Worm (Caenorhabditis elegans) whole organism, L4 larva: Measurements from ENCODE around the gene F27B10.1.

Experiments used
- F26F4.8 ChIP-seq: fragments of 200-800 bp; sonication (Bioruptor generic); conservative IDR thresholded peaks from 2 replicates; pipeline ENCODE4 v1.3.6; 2022; ENCODE audit warnings: missing genetic modification characterization, missing compliant biosample characterization
- F37D6.2 ChIP-seq: sonication (generic microtip); optimal IDR thresholded peaks from 2 replicates; lab custom pipeline; 2016; ENCODE audit warnings: mild to moderate bottlenecking, missing genetic modification characterization, missing compliant biosample characterization
- F44E2.7 ChIP-seq: fragments of 200-800 bp; sonication (Bioruptor generic); IDR thresholded peaks from 2 replicates; pipeline ENCODE4 v2.1.2; 2022; ENCODE audit warnings: missing genetic modification characterization, missing compliant biosample characterization
- Y48G9A.11 ChIP-seq: fragments of 200-800 bp; sonication (Bioruptor generic); IDR thresholded peaks from 2 replicates; pipeline ENCODE4 v1.3.6; 2022; ENCODE audit warnings: missing genetic modification reagents, missing genetic modification characterization, missing compliant biosample characterization
- aha-1 ChIP-seq: fragments of 150-350 bp; peaks from one replicate; lab custom pipeline; 2014; ENCODE audit warnings: missing biosample characterization, missing genetic modification characterization
- attf-4 ChIP-seq: sonication (generic microtip); optimal IDR thresholded peaks from 3 replicates; lab custom pipeline; 2017; ENCODE audit warnings: missing biosample characterization, missing genetic modification characterization
- ces-1 ChIP-seq: fragments of 150-350 bp; sonication (generic microtip); optimal IDR thresholded peaks from 4 replicates; lab custom pipeline; 2014; ENCODE audit warnings: missing biosample characterization, missing genetic modification reagents, missing genetic modification characterization
- ctbp-1 ChIP-seq: fragments of 200-800 bp; sonication (Bioruptor generic); IDR thresholded peaks from 2 replicates; pipeline ENCODE4 v1.3.6; 2022; ENCODE audit warnings: missing genetic modification reagents, missing genetic modification characterization, missing compliant biosample characterization
- daf-16 ChIP-seq, 3 experiments: sonication (generic microtip); optimal IDR thresholded peaks; 2 replicates each; lab custom pipeline; 2016 to 2017; ENCODE audit warnings: missing genetic modification characterization in 3 of 3, missing genetic modification reagents in 3 of 3, mild to moderate bottlenecking in 2 of 3, missing compliant biosample characterization in 2 of 3, missing biosample characterization in 1 of 3, moderate library complexity in 1 of 3
- dpl-1 ChIP-seq: fragments of 150-350 bp; optimal IDR thresholded peaks from 2 replicates; lab custom pipeline; 2014; ENCODE audit warnings: missing biosample characterization, missing genetic modification reagents, missing genetic modification characterization
- egl-43 ChIP-seq: fragments of 200-800 bp; sonication (Bioruptor generic); IDR thresholded peaks from 2 replicates; pipeline ENCODE4 v1.3.6; 2022; ENCODE audit warnings: missing genetic modification reagents, missing genetic modification characterization, missing compliant biosample characterization
- fkh-10 ChIP-seq: fragments of 150-350 bp; optimal IDR thresholded peaks from 2 replicates; lab custom pipeline; 2014; ENCODE audit warnings: missing biosample characterization, missing genetic modification reagents, missing genetic modification characterization
- jun-1 ChIP-seq: fragments of 150-350 bp; optimal IDR thresholded peaks from 2 replicates; lab custom pipeline; 2014; ENCODE audit warnings: missing biosample characterization, missing genetic modification reagents, missing genetic modification characterization
- lin-13 ChIP-seq: fragments of 150-350 bp; optimal IDR thresholded peaks from 2 replicates; lab custom pipeline; 2014; ENCODE audit warnings: missing biosample characterization, missing genetic modification reagents, missing genetic modification characterization
- lsy-2 ChIP-seq, 2 experiments: fragments of 150-350 bp in 1 of 2; sonication (generic microtip) in 1 of 2; optimal IDR thresholded peaks; 2 replicates each; lab custom pipeline; 2014 to 2017; ENCODE audit warnings: missing biosample characterization in 2 of 2, missing genetic modification characterization in 2 of 2
- madf-5 ChIP-seq, 2 experiments: fragments of 200-800 bp; sonication (Bioruptor generic); IDR thresholded peaks; 2 replicates each; pipeline ENCODE4 v1.3.6; 2022; ENCODE audit warnings: missing compliant biosample characterization in 2 of 2, missing genetic modification characterization in 2 of 2
- mdl-1 ChIP-seq, 2 experiments: fragments of 150-350 bp in 1 of 2; sonication (generic microtip) in 1 of 2; optimal IDR thresholded peaks; 2 replicates each; lab custom pipeline; 2014 to 2017; ENCODE audit warnings: missing biosample characterization in 2 of 2, missing genetic modification characterization in 2 of 2
- nhr-102 ChIP-seq: sonication (generic microtip); optimal IDR thresholded peaks from 2 replicates; lab custom pipeline; 2016; ENCODE audit warnings: mild to moderate bottlenecking, missing genetic modification characterization, moderate library complexity, missing compliant biosample characterization
- nhr-11 ChIP-seq: fragments of 150-350 bp; optimal IDR thresholded peaks from 2 replicates; lab custom pipeline; 2014; ENCODE audit warnings: missing biosample characterization, missing genetic modification characterization
- nhr-111 ChIP-seq: fragments of 200-800 bp; sonication (Bioruptor generic); optimal IDR thresholded peaks from 2 replicates; lab custom pipeline; 2018; ENCODE audit warnings: mild to moderate bottlenecking, missing genetic modification characterization, missing compliant biosample characterization
- nhr-237 ChIP-seq: sonication (generic microtip); optimal IDR thresholded peaks from 2 replicates; lab custom pipeline; 2017; ENCODE audit warnings: missing biosample characterization, missing genetic modification characterization
- nhr-25 ChIP-seq: sonication (generic microtip); optimal IDR thresholded peaks from 2 replicates; lab custom pipeline; 2017; ENCODE audit warnings: missing genetic modification characterization, mild to moderate bottlenecking, missing compliant biosample characterization, antibody characterized with exemption, moderate library complexity, borderline replicate concordance; ENCODE audit not compliant: insufficient read depth
- nhr-28 ChIP-seq: fragments of 150-350 bp; optimal IDR thresholded peaks from 2 replicates; lab custom pipeline; 2014; ENCODE audit warnings: missing biosample characterization, missing genetic modification characterization
- nhr-41 ChIP-seq: fragments of 200-800 bp; sonication (Bioruptor generic); IDR thresholded peaks from 2 replicates; pipeline ENCODE4 v1.3.6; 2022; ENCODE audit warnings: missing genetic modification reagents, missing genetic modification characterization, missing compliant biosample characterization
- nhr-42 ChIP-seq: fragments of 200-800 bp; sonication (Bioruptor generic); IDR thresholded peaks from 2 replicates; pipeline ENCODE4 v1.3.6; 2022; ENCODE audit warnings: missing genetic modification characterization, missing compliant biosample characterization
- nhr-76 ChIP-seq: fragments of 150-350 bp; optimal IDR thresholded peaks from 2 replicates; lab custom pipeline; 2014; ENCODE audit warnings: missing biosample characterization, missing genetic modification characterization
- pha-4 ChIP-seq, 2 experiments: fragments of 150-350 bp in 1 of 2; fragments of 200-800 bp in 1 of 2; sonication (Bioruptor generic) in 1 of 2; IDR thresholded peaks in 1 of 2; optimal IDR thresholded peaks in 1 of 2; 2 replicates each; pipeline versions ENCODE4 v1.3.6 to Lab custom; 2014 to 2022; ENCODE audit warnings: missing genetic modification characterization in 2 of 2, missing genetic modification reagents in 2 of 2, missing biosample characterization in 1 of 2, missing compliant biosample characterization in 1 of 2
- spr-1 ChIP-seq: sonication (generic microtip); optimal IDR thresholded peaks from 2 replicates; lab custom pipeline; 2016; ENCODE audit warnings: mild to moderate bottlenecking, missing genetic modification characterization, missing compliant biosample characterization
- spr-3 ChIP-seq: fragments of 200-800 bp; sonication (Bioruptor generic); optimal IDR thresholded peaks from 2 replicates; lab custom pipeline; 2018; ENCODE audit warnings: mild to moderate bottlenecking, missing genetic modification characterization, missing compliant biosample characterization
- tag-97 ChIP-seq: fragments of 200-800 bp; sonication (Bioruptor generic); IDR thresholded peaks from 2 replicates; pipeline ENCODE4 v1.3.6; 2022; ENCODE audit warnings: missing genetic modification characterization, missing compliant biosample characterization
- tra-1 ChIP-seq: fragments of 200-800 bp; sonication (Bioruptor generic); IDR thresholded peaks from 2 replicates; pipeline ENCODE4 v1.3.6; 2022; ENCODE audit warnings: missing genetic modification reagents, missing genetic modification characterization, missing compliant biosample characterization
- unc-39 ChIP-seq: sonication (generic microtip); optimal IDR thresholded peaks from 2 replicates; lab custom pipeline; 2017; ENCODE audit warnings: missing biosample characterization, missing genetic modification characterization
- vab-7 ChIP-seq: fragments of 200-800 bp; sonication (Bioruptor generic); IDR thresholded peaks from 2 replicates; pipeline ENCODE4 v1.3.6; 2022; ENCODE audit warnings: missing genetic modification reagents, missing genetic modification characterization, missing compliant biosample characterization
- zfp-2 ChIP-seq: sonication (generic microtip); optimal IDR thresholded peaks from 2 replicates; lab custom pipeline; 2016; ENCODE audit warnings: mild to moderate bottlenecking, missing genetic modification characterization, missing compliant biosample characterization
- zip-2 ChIP-seq: fragments of 150-350 bp; optimal IDR thresholded peaks from 2 replicates; lab custom pipeline; 2014; ENCODE audit warnings: missing biosample characterization, missing genetic modification characterization

The F27B10.1 gene

ce11 chrV:7072309-7072708, at the start of gene F27B10.1:
TSS of gene F27B10.1 (plus strand) at chrV:7072609.
- TF ChIP-seq zfp-2 (tag; lab: Kevin White, UChicago) (no peak), nhr-41 (GFP tag; lab: Robert Waterston, UW) (no peak), pha-4 (GFP tag; IDR thresholded peaks at IDR 0.05; lab: Robert Waterston, UW) (no peak), pha-4 (tag; optimal IDR thresholded peaks at IDR 0.05; lab: Kevin White, UChicago) (no peak), zip-2 (tag; lab: Kevin White, UChicago) (no peak), nhr-28 (tag; lab: Kevin White, UChicago) (no peak), nhr-237 (tag; lab: Kevin White, UChicago) (no peak), unc-39 (tag; lab: Kevin White, UChicago) (no peak), F37D6.2 (tag; lab: Kevin White, UChicago) (no peak), egl-43 (GFP tag; lab: Robert Waterston, UW) (no peak), F44E2.7 (GFP tag; lab: Robert Waterston, UW) (no peak), lsy-2 (tag; optimal IDR thresholded peaks at IDR 0.05; lab: Kevin White, UChicago) (no peak), ctbp-1 (GFP tag; lab: Robert Waterston, UW) (no peak)

ce11 chrV:7022981-7023380, 49.4 kb upstream of the F27B10.1 start:
- TF ChIP-seq attf-4, result no peak
- TF ChIP-seq tag-97 (GFP tag; lab: Robert Waterston, UW), result no peak
- no peak for TF ChIP-seq Y48G9A.11
- TF ChIP-seq nhr-102 (tag; lab: Kevin White, UChicago), result no peak
- no peak for TF ChIP-seq mdl-1 (tag; optimal IDR thresholded peaks at IDR 0.05; lab: Kevin White, UChicago)
- TF ChIP-seq madf-5 (GFP tag; IDR thresholded peaks at IDR 0.05; lab: Robert Waterston, UW), result no peak
- TF ChIP-seq pha-4 (GFP tag; IDR thresholded peaks at IDR 0.05; lab: Robert Waterston, UW), result no peak
- no peak for TF ChIP-seq pha-4 (tag; optimal IDR thresholded peaks at IDR 0.05; lab: Kevin White, UChicago)
- no peak for TF ChIP-seq nhr-25 (tag; lab: Kevin White, UChicago)
- no peak for TF ChIP-seq F26F4.8
- TF ChIP-seq nhr-76, result no peak
- no peak for TF ChIP-seq ces-1 (GFP tag; lab: Kevin White, UChicago)
- TF ChIP-seq nhr-11, result no peak

- no peak for TF ChIP-seq nhr-111 (GFP tag; lab: Kevin White, UChicago)
- no peak for TF ChIP-seq nhr-42
- TF ChIP-seq daf-16 (GFP tag; optimal IDR thresholded peaks at IDR 0.05; lab: Kevin White, UChicago), result no peak
- TF ChIP-seq daf-16 (tag; optimal IDR thresholded peaks at IDR 0.05; lab: Kevin White, UChicago), result no peak
- TF ChIP-seq spr-1 (tag; lab: Kevin White, UChicago), result no peak
Observed at ce11 chrV:7027055-7027454, 45.4 kb upstream of the F27B10.1 start, which contains the start of gene F20A1.6. TSS of gene F20A1.6 (minus strand) at chrV:7027155.

- peak; percentile 7 for TF ChIP-seq aha-1
- no peak for TF ChIP-seq lin-13
Observed at ce11 chrV:7036475-7036874, 35.9 kb upstream of the F27B10.1 start, which contains the start of gene twk-11. TSS of gene twk-11 (minus strand) at chrV:7036575.

- TF ChIP-seq ces-1 (GFP tag; lab: Kevin White, UChicago) (no peak), spr-3 (GFP tag; lab: Kevin White, UChicago) (no peak), tra-1 (GFP tag; lab: Robert Waterston, UW) (no peak), dpl-1 (GFP tag; lab: Kevin White, UChicago) (no peak), attf-4 (no peak), jun-1 (tag; lab: Kevin White, UChicago) (no peak), fkh-10 (GFP tag; lab: Kevin White, UChicago) (no peak), vab-7 (no peak)
- TF ChIP-seq, all 104 proteins: peak for 0
Observed at ce11 chrV:7046005-7046404, 26.4 kb upstream of the F27B10.1 start, which contains the start of gene F20A1.2. TSS of gene F20A1.2 (plus strand) at chrV:7046305.
